Worm (Caenorhabditis elegans): ENCODE data around the gene rig-6.

The rig-6 gene

DNA sequence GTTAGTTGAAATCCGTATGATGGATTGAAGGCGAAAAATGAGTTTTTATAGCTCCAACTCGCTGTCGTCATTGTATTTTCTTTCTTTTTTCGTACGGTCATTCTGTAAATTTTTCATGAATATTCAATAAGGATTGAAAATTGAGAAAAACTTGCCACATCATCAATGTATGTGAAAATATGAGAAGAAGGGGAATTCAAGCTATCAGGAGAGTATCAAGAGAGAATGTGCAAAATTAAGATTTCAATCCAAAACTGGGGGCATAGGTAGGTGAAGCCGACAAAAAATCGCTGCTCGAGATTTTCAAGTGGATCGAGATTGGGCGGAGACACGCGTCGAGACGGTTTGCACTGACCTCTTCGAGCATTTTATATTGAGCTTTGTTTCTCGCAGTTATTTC lies 27.4 kb downstream of the rig-6 start, which contains the start of gene nep-12:
Gene nep-12 (minus strand): TSS at position 101 of the 400 bp plus-strand sequence.
- TF ChIP-seq flt-1 (GFP tag; IDR thresholded peaks at IDR 0.05) (no peak), tra-4 (tag; optimal IDR thresholded peaks at IDR 0.05) (no peak), ceh-13 (GFP tag; optimal IDR thresholded peaks at IDR 0.05) (no peak), B0310.2 (tag; optimal IDR thresholded peaks at IDR 0.05) (no peak), hmg-4 (GFP tag; optimal IDR thresholded peaks at IDR 0.05) (no peak), ets-7 (tag; optimal IDR thresholded peaks at IDR 0.05) (no peak), tbx-37 (GFP tag; conservative IDR thresholded peaks at IDR 0.05) (no peak), ama-1 (optimal IDR thresholded peaks at IDR 0.05) (no peak), hmbx-1 (tag; optimal IDR thresholded peaks at IDR 0.05) (no peak), ceh-36 (tag; optimal IDR thresholded peaks at IDR 0.05) (no peak), tbx-11 (GFP tag; IDR thresholded peaks at IDR 0.05) (no peak), scrt-1 (GFP tag; IDR thresholded peaks at IDR 0.05) (no peak), sea-1 (GFP tag; conservative IDR thresholded peaks at IDR 0.05) (no peak), F13C5.2 (tag; optimal IDR thresholded peaks at IDR 0.05) (no peak), aly-1 (tag; optimal IDR thresholded peaks at IDR 0.05) (no peak), pes-1 (GFP tag; IDR thresholded peaks at IDR 0.05) (no peak), hnd-1 (tag; optimal IDR thresholded peaks at IDR 0.05) (no peak)

DNA sequence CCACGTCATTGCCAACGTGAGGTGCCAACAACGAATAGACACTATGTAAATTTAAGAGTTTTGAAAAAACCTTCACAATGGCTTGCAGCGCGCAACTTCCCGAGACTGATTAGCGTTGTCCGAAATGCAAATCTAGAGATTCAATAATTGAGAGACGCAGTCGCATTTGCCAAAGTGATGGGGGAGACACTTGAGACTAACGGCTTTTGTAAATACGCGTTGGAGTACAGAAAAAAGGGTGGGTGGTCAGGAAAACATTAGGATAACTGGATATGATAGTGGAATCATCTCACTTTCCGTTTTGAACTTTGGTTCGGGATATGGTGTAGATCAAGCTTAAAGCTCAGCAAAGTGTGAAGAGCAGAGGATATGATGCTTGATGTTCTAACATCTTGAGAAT lies 32.1 kb downstream of the rig-6 start:
- TF ChIP-seq hmg-4 (GFP tag; optimal IDR thresholded peaks at IDR 0.05) (no peak), ama-1 (optimal IDR thresholded peaks at IDR 0.05) (no peak), tra-4 (tag; optimal IDR thresholded peaks at IDR 0.05) (no peak), aly-1 (tag; optimal IDR thresholded peaks at IDR 0.05) (no peak), pes-1 (GFP tag; IDR thresholded peaks at IDR 0.05) (no peak), scrt-1 (GFP tag; IDR thresholded peaks at IDR 0.05) (no peak), hmbx-1 (tag; optimal IDR thresholded peaks at IDR 0.05) (no peak), tbx-11 (GFP tag; IDR thresholded peaks at IDR 0.05) (no peak), B0310.2 (tag; optimal IDR thresholded peaks at IDR 0.05) (no peak), ceh-36 (tag; optimal IDR thresholded peaks at IDR 0.05) (no peak), ets-7 (tag; optimal IDR thresholded peaks at IDR 0.05) (no peak), flt-1 (GFP tag; IDR thresholded peaks at IDR 0.05) (no peak)

DNA sequence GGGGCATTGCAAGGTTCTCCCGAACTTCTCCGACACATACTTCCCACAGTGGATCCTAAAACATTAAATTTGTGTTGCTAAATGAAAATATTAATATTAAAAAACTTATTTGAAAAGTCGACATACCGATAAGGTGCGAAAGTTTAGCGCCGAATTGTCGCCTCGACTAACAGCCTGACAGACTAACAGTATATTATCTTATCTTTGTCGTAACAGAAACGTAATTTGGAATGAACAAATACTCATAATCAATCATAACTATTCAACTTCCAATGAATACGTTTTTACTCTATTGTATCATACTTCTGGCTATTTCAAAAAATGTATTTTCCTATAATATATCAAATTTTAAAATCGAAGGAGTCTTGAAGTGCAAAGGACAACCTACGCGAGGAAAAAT lies 35.0 kb downstream of the rig-6 start, which contains the start of gene F26G1.11:
Gene F26G1.11 (plus strand): TSS at position 205 of the 400 bp plus-strand sequence.
- no peak for TF ChIP-seq ets-7 (tag; optimal IDR thresholded peaks at IDR 0.05)
- no peak for TF ChIP-seq sea-1 (GFP tag; conservative IDR thresholded peaks at IDR 0.05)
- TF ChIP-seq ceh-36 (tag; optimal IDR thresholded peaks at IDR 0.05), result no peak
- no peak for TF ChIP-seq tra-4 (tag; optimal IDR thresholded peaks at IDR 0.05)
- no peak for TF ChIP-seq ceh-13 (GFP tag; optimal IDR thresholded peaks at IDR 0.05)
- TF ChIP-seq ama-1 (optimal IDR thresholded peaks at IDR 0.05), result no peak
- TF ChIP-seq flt-1 (GFP tag; IDR thresholded peaks at IDR 0.05), result no peak
- TF ChIP-seq tbx-11 (GFP tag; IDR thresholded peaks at IDR 0.05), result no peak
- TF ChIP-seq pes-1 (GFP tag; IDR thresholded peaks at IDR 0.05), result no peak
- TF ChIP-seq tbx-37 (GFP tag; conservative IDR thresholded peaks at IDR 0.05), result no peak
- no peak for TF ChIP-seq aly-1 (tag; optimal IDR thresholded peaks at IDR 0.05)
- no peak for TF ChIP-seq scrt-1 (GFP tag; IDR thresholded peaks at IDR 0.05)
- TF ChIP-seq hmg-4 (GFP tag; optimal IDR thresholded peaks at IDR 0.05), result no peak
- no peak for TF ChIP-seq hnd-1 (tag; optimal IDR thresholded peaks at IDR 0.05)
- TF ChIP-seq hmbx-1 (tag; optimal IDR thresholded peaks at IDR 0.05), result no peak
- TF ChIP-seq B0310.2 (tag; optimal IDR thresholded peaks at IDR 0.05), result no peak
- TF ChIP-seq F13C5.2 (tag; optimal IDR thresholded peaks at IDR 0.05), result no peak

DNA sequence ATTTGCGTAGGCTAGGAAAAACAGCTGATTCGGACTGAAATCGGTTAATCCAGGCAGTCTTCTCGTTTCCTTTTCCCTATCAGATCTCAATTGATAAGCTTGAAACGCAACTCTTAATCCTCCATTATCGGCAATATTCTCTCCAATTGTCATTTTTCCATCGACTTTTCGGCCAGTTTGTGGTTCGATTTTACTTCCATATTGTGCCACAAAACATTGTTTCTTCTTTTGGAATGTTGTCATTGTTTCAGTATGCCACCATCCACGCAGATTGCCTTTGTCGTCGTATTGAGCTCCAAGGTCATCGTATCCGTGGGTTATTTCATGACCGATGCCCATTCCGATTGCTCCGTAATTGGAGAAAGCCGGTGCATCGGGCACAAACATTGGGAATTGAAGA lies 36.1 kb downstream of the rig-6 start:
- TF ChIP-seq sea-1 (GFP tag; conservative IDR thresholded peaks at IDR 0.05), result no peak
- TF ChIP-seq B0310.2 (tag; optimal IDR thresholded peaks at IDR 0.05), result no peak
- no peak for TF ChIP-seq aly-1 (tag; optimal IDR thresholded peaks at IDR 0.05)
- TF ChIP-seq ceh-13 (GFP tag; optimal IDR thresholded peaks at IDR 0.05), result no peak
- no peak for TF ChIP-seq tbx-37 (GFP tag; conservative IDR thresholded peaks at IDR 0.05)
- TF ChIP-seq ets-7 (tag; optimal IDR thresholded peaks at IDR 0.05), result no peak
- no peak for TF ChIP-seq tra-4 (tag; optimal IDR thresholded peaks at IDR 0.05)
- TF ChIP-seq flt-1 (GFP tag; IDR thresholded peaks at IDR 0.05), result no peak
- no peak for TF ChIP-seq hnd-1 (tag; optimal IDR thresholded peaks at IDR 0.05)
- no peak for TF ChIP-seq ama-1 (optimal IDR thresholded peaks at IDR 0.05)
- no peak for TF ChIP-seq F13C5.2 (tag; optimal IDR thresholded peaks at IDR 0.05)
- TF ChIP-seq hmbx-1 (tag; optimal IDR thresholded peaks at IDR 0.05), result no peak
- TF ChIP-seq ceh-36 (tag; optimal IDR thresholded peaks at IDR 0.05), result no peak
- no peak for TF ChIP-seq hmg-4 (GFP tag; optimal IDR thresholded peaks at IDR 0.05)

DNA sequence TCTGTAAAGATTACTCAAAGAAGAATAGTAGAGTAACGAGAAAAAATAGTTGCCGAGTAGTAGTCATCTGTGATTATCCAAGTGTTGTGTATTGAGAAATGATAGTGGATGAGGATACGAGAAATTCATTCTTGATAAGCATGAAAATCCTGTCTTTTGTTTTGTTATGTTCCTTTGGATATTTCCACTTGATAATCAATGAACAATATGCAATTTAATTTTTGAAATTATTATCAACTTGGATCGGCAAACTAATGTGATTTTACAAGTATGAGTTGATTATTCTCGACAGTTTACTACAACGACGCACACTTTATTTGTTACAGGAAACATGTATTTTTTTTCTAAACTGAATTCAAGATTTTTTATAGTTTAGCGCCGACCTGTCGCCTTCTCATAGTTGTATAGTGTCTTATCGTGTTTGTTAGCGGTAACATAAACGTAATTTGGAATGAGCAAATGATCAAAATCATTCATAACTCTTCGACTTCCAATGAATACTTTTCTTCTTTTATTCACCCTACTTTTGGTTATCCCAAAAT lies 37.9 kb downstream of the rig-6 start, which contains the start of the genes F26G1.9 and F26G1.10:
Gene F26G1.9 (minus strand): TSS at position 101 of the 542 bp plus-strand sequence.
Gene F26G1.10 (plus strand): TSS at position 492 of the 542 bp plus-strand sequence.
- no peak for TF ChIP-seq tra-4 (tag; optimal IDR thresholded peaks at IDR 0.05)
- TF ChIP-seq F13C5.2 (tag; optimal IDR thresholded peaks at IDR 0.05), result no peak
- TF ChIP-seq scrt-1 (GFP tag; IDR thresholded peaks at IDR 0.05), result no peak
- no peak for TF ChIP-seq B0310.2 (tag; optimal IDR thresholded peaks at IDR 0.05)
- TF ChIP-seq tbx-11 (GFP tag; IDR thresholded peaks at IDR 0.05), result no peak
- no peak for TF ChIP-seq pes-1 (GFP tag; IDR thresholded peaks at IDR 0.05)
- no peak for TF ChIP-seq hnd-1 (tag; optimal IDR thresholded peaks at IDR 0.05)
- TF ChIP-seq ceh-13 (GFP tag; optimal IDR thresholded peaks at IDR 0.05), result no peak
- no peak for TF ChIP-seq ceh-36 (tag; optimal IDR thresholded peaks at IDR 0.05)
- TF ChIP-seq tbx-37 (GFP tag; conservative IDR thresholded peaks at IDR 0.05), result no peak
- TF ChIP-seq hmg-4 (GFP tag; optimal IDR thresholded peaks at IDR 0.05), result no peak
- TF ChIP-seq ama-1 (optimal IDR thresholded peaks at IDR 0.05), result no peak
- TF ChIP-seq flt-1 (GFP tag; IDR thresholded peaks at IDR 0.05), result no peak
- no peak for TF ChIP-seq aly-1 (tag; optimal IDR thresholded peaks at IDR 0.05)

DNA sequence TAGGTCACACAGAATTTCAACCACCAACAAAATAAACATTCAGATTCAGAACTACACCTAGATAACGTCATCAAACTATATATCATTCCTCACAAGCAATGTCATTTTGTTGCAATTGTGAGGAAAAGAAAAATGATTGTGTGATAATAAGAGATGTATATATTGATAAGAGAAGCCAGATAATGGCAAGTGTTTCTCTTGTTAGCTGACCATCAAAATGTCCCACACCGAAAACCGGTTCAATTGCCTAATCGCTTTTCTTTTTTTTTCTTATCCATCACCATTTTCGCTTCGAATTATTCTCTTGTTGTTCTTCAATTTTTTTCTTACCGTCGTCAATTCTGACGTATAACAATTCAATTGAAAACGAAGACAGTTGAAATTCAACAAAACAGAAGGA lies 39.4 kb downstream of the rig-6 start:
- no peak for TF ChIP-seq tra-4 (tag; optimal IDR thresholded peaks at IDR 0.05)
- no peak for TF ChIP-seq hmbx-1 (tag; optimal IDR thresholded peaks at IDR 0.05)
- no peak for TF ChIP-seq ama-1 (optimal IDR thresholded peaks at IDR 0.05)
- no peak for TF ChIP-seq ceh-13 (GFP tag; optimal IDR thresholded peaks at IDR 0.05)
- no peak for TF ChIP-seq ets-7 (tag; optimal IDR thresholded peaks at IDR 0.05)
- TF ChIP-seq aly-1 (tag; optimal IDR thresholded peaks at IDR 0.05), result no peak
- no peak for TF ChIP-seq scrt-1 (GFP tag; IDR thresholded peaks at IDR 0.05)
- TF ChIP-seq ceh-36 (tag; optimal IDR thresholded peaks at IDR 0.05), result no peak
- no peak for TF ChIP-seq sea-1 (GFP tag; conservative IDR thresholded peaks at IDR 0.05)
- TF ChIP-seq hmg-4 (GFP tag; optimal IDR thresholded peaks at IDR 0.05), result no peak
- no peak for TF ChIP-seq tbx-11 (GFP tag; IDR thresholded peaks at IDR 0.05)
- TF ChIP-seq F13C5.2 (tag; optimal IDR thresholded peaks at IDR 0.05), result no peak

DNA sequence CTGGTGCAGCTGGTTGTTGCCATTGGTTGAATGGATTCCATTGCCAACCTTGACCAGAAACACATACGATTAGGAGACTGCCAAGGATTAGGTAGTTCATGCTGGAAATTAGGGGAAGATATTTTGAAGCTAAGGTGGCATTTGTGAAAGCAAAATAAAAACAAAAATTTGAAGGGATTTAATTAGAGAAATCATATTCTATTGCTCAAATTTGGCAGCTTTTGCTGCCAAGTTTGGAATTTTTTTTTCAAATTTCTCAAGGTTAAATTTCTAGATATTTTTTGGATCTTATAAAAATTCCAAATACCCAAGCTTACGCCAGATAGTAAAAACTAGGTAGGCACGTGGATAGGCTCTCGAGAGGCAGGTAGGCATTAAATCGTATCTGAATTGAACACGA lies 40.6 kb downstream of the rig-6 start, which contains the start of gene F26G1.5:
Gene F26G1.5 (minus strand): TSS at position 101 of the 400 bp plus-strand sequence.
- TF ChIP-seq hmbx-1 (tag; optimal IDR thresholded peaks at IDR 0.05) (no peak), scrt-1 (GFP tag; IDR thresholded peaks at IDR 0.05) (no peak), ets-7 (tag; optimal IDR thresholded peaks at IDR 0.05) (no peak), F13C5.2 (tag; optimal IDR thresholded peaks at IDR 0.05) (no peak), flt-1 (GFP tag; IDR thresholded peaks at IDR 0.05) (no peak), ceh-13 (GFP tag; optimal IDR thresholded peaks at IDR 0.05) (no peak), B0310.2 (tag; optimal IDR thresholded peaks at IDR 0.05) (no peak), sea-1 (GFP tag; conservative IDR thresholded peaks at IDR 0.05) (no peak), tbx-11 (GFP tag; IDR thresholded peaks at IDR 0.05) (no peak), tbx-37 (GFP tag; conservative IDR thresholded peaks at IDR 0.05) (no peak)

Data from whole organism, early embryonic.